Fruit fly (Drosophila melanogaster) whole organism, embryonic: ENCODE data around the gene SIDL.

Experiments
- CG4424 ChIP-seq: fragments of 200-800 bp; sonication (Bioruptor generic); optimal IDR thresholded peaks from 3 replicates; lab custom pipeline; 2016; ENCODE audit warnings: missing biosample characterization, missing genetic modification characterization
- Scr ChIP-seq: fragments of 200-800 bp; sonication (Bioruptor generic); IDR thresholded peaks from 2 replicates; pipeline ENCODE4 v1.3.6; 2022; ENCODE audit warnings: missing biosample characterization, missing genetic modification characterization; ENCODE audit not compliant: partially characterized antibody
- knrl ChIP-seq: fragments of 200-800 bp; sonication (Bioruptor generic); IDR thresholded peaks from 3 replicates; pipeline ENCODE4 v1.3.6; 2022; ENCODE audit warnings: missing biosample characterization, missing genetic modification characterization; ENCODE audit not compliant: partially characterized antibody

- TF ChIP-seq knrl (GFP tag; lab: Robert Waterston, UW) (peak; percentile 39; the same call in 1 of the 3 replicates), CG4424 (peak; percentile 82), Scr (GFP tag; lab: Robert Waterston, UW) (no peak)
Observed at dm6 chr3R:15242186-15243045, 23.7 kb upstream of the SIDL start, which contains the start of the genes tefu and Hsc70-4.
